Fruit fly (Drosophila melanogaster): ENCODE measurements around the gene Nup205.

The Nup205 gene

DNA sequence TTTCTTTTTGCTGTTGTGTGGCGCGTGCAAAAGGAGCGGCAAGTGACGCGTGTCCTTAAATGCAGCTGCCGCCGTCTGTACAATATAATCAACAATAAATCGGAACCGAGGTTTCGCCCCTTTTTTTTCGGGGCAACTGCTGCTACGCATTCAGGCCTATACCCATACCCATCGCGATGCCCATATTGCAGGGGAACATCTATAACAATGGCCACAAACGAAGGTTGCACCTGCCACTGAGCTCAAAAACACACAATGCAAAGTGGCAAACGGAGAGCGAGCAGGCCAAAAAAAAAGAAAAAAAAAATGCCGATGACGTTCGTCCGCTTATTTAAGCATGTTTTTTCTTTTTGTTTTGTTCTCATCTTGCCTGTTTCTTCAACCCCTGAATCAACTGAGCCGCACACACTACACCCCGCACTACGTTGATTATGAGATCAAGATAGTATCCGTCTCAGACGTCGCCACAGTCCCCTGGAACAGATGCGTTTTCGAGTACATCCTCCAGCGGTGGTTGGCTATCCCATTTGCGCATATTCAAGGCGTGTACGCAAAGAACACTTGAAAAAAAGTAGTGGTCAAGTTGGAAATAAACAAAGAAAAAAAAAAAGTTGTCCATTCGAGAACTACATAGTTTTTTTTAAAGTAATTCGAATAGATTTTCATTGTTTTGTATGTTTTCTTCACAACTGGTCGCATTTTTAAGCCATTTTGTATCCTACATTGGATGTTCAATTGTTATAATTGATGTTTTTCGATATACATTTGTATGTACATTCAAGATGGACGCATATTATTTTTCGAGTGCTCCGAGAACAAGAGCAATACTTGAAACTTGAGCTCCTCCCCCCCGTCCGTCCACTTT, 9.4 kb upstream of the Nup205 start:
- TF ChIP-seq CG34406 (GFP tag; optimal IDR thresholded peaks at IDR 0.05) (peak; percentile 35), CG31627 (GFP tag; optimal IDR thresholded peaks at IDR 0.05) (peak; percentile 41), Eip75B (GFP tag; optimal IDR thresholded peaks at IDR 0.05) (peak; percentile 56), Eip78C (GFP tag) (peak; percentile 83), Sox14 (GFP tag; optimal IDR thresholded peaks at IDR 0.05) (peak; percentile 53), pdm3 (GFP tag; optimal IDR thresholded peaks at IDR 0.05) (peak; percentile 40), salr (GFP tag; optimal IDR thresholded peaks at IDR 0.05) (peak in 1 of 2 experiments; percentile 14), CG6163 (GFP tag; IDR thresholded peaks at IDR 0.05) (no peak), dac (GFP tag; optimal IDR thresholded peaks at IDR 0.05) (no peak), Hr39 (GFP tag; optimal IDR thresholded peaks at IDR 0.05) (peak; percentile 50), spab (GFP tag; optimal IDR thresholded peaks at IDR 0.05) (peak; percentile 55), fkh (GFP tag; optimal IDR thresholded peaks at IDR 0.05) (no peak), Ets21C (GFP tag; optimal IDR thresholded peaks at IDR 0.05) (peak; percentile 19), eg (GFP tag; IDR thresholded peaks at IDR 0.05) (no peak), CG6808 (GFP tag; optimal IDR thresholded peaks at IDR 0.05) (peak; percentile 62), achi (GFP tag; optimal IDR thresholded peaks at IDR 0.05) (peak; percentile 44), CG4318 (GFP tag; optimal IDR thresholded peaks at IDR 0.05) (no peak), CG11902 (GFP tag; optimal IDR thresholded peaks at IDR 0.05) (no peak), acj6 (GFP tag; optimal IDR thresholded peaks at IDR 0.05) (peak; percentile 56), Lpt (GFP tag; optimal IDR thresholded peaks at IDR 0.05) (no peak), CG9139 (GFP tag; optimal IDR thresholded peaks at IDR 0.05) (peak; percentile 37), CG3919 (GFP tag; optimal IDR thresholded peaks at IDR 0.05) (peak; percentile 34), Sox15 (GFP tag; optimal IDR thresholded peaks at IDR 0.05) (peak; percentile 36), ss (GFP tag; optimal IDR thresholded peaks at IDR 0.05) (peak; percentile 28 to 57), fd85E (GFP tag; optimal IDR thresholded peaks at IDR 0.05) (no peak), cyc (GFP tag; optimal IDR thresholded peaks at IDR 0.05) (peak; percentile 46), CG10631 (GFP tag; optimal IDR thresholded peaks at IDR 0.05) (peak; percentile 62), Hr4 (GFP tag; optimal IDR thresholded peaks at IDR 0.05) (no peak), CG8319 (GFP tag; optimal IDR thresholded peaks at IDR 0.05) (no peak), CG15336 (GFP tag; IDR thresholded peaks at IDR 0.05) (no peak), CG6854 (GFP tag; optimal IDR thresholded peaks at IDR 0.05) (no peak), CG3032 (tag; optimal IDR thresholded peaks at IDR 0.05) (peak; percentile 49), CG11294 (GFP tag; IDR thresholded peaks at IDR 0.05) (no peak), Blimp-1 (GFP tag; optimal IDR thresholded peaks at IDR 0.05) (no peak), vri (GFP tag; optimal IDR thresholded peaks at IDR 0.05) (peak; percentile 11), CG6792 (GFP tag; optimal IDR thresholded peaks at IDR 0.05) (peak; percentile 45), Ets96B (tag; optimal IDR thresholded peaks at IDR 0.05) (peak; percentile 56), CG1621 (tag; optimal IDR thresholded peaks at IDR 0.05) (no peak), Smox (GFP tag; optimal IDR thresholded peaks at IDR 0.05) (peak; percentile 46), Hr38 (GFP tag; optimal IDR thresholded peaks at IDR 0.05) (no peak), CG7368 (GFP tag; optimal IDR thresholded peaks at IDR 0.05) (peak; percentile 31), fd59A (GFP tag; optimal IDR thresholded peaks at IDR 0.05) (peak; percentile 61), OdsH (GFP tag; optimal IDR thresholded peaks at IDR 0.05) (peak; percentile 46), Sox102F (GFP tag; optimal IDR thresholded peaks at IDR 0.05) (peak; percentile 33), topi (GFP tag; optimal IDR thresholded peaks at IDR 0.05) (peak; percentile 49), CG8119 (GFP tag; IDR thresholded peaks at IDR 0.05) (no peak), Eip93F (GFP tag; optimal IDR thresholded peaks at IDR 0.05) (no peak), CG32006 (GFP tag; optimal IDR thresholded peaks at IDR 0.05) (peak; percentile 30), svp (GFP tag) (peak; percentile 57), CG10669 (GFP tag; optimal IDR thresholded peaks at IDR 0.05) (peak; percentile 55), CG8632 (GFP tag; optimal IDR thresholded peaks at IDR 0.05) (peak; percentile 42)

Data from whole organism, prepupa.